Fruit fly (Drosophila melanogaster): ENCODE results near the gene Trc8.
A peak's percentile ranks its signal among the peaks of the same experiment; 100 is the strongest.

Trc8 gene

dm6 chr3R:29489209-29489608 is 14.4 kb downstream of the Trc8 start, which contains the start of the genes CG2321 and CG2006 (continued):
- no peak for TF ChIP-seq ttk (GFP tag; IDR thresholded peaks at IDR 0.05)
- TF ChIP-seq CG10321 (GFP tag; IDR thresholded peaks at IDR 0.05), result no peak
- TF ChIP-seq CG4282 (GFP tag; optimal IDR thresholded peaks at IDR 0.05), result peak; percentile 6
- peak; percentile 99 for TF ChIP-seq MBD-R2 (GFP tag; IDR thresholded peaks at IDR 0.05)
- peak; percentile 42; the same call in 1 of the 2 replicates for TF ChIP-seq CG9215 (GFP tag; IDR thresholded peaks at IDR 0.05)
- TF ChIP-seq lov (optimal IDR thresholded peaks at IDR 0.05), result no peak
- peak; percentile 57; the same call in 2 of the 3 replicates for TF ChIP-seq lov (GFP tag; IDR thresholded peaks at IDR 0.05)
- 0 out of 2 replicates have a peak, but pooled peaks have one; percentile 23 for TF ChIP-seq Drgx (GFP tag; IDR thresholded peaks at IDR 0.05)
- peak; percentile 23 for TF ChIP-seq bigmax (GFP tag; optimal IDR thresholded peaks at IDR 0.05)
- TF ChIP-seq HLH54F (GFP tag; optimal IDR thresholded peaks at IDR 0.05), result peak; percentile 52
- no peak for TF ChIP-seq yki (optimal IDR thresholded peaks at IDR 0.05)
- peak; percentile 23 for TF ChIP-seq CG2875 (GFP tag; optimal IDR thresholded peaks at IDR 0.05)
- no peak; the same call in 1 of the 2 replicates for TF ChIP-seq ato (GFP tag; IDR thresholded peaks at IDR 0.05; ENCODE audit: partially characterized antibody)
- no peak for TF ChIP-seq cwo (GFP tag; optimal IDR thresholded peaks at IDR 0.05)
- TF ChIP-seq CG34376 (GFP tag; optimal IDR thresholded peaks at IDR 0.05), result peak; percentile 31
- 0 out of 2 replicates have a peak, but pooled peaks have one; percentile 26 for TF ChIP-seq onecut (GFP tag; IDR thresholded peaks at IDR 0.05)
- peak; percentile 32 for TF ChIP-seq CG14667 (GFP tag; IDR thresholded peaks at IDR 0.05)
- TF ChIP-seq CG10274 (GFP tag; optimal IDR thresholded peaks at IDR 0.05), result no peak
- peak; percentile 45 for TF ChIP-seq croc (GFP tag; conservative IDR thresholded peaks at IDR 0.05)
- TF ChIP-seq CG12071 (GFP tag; optimal IDR thresholded peaks at IDR 0.05), result no peak
- TF ChIP-seq wor (GFP tag; IDR thresholded peaks at IDR 0.05), result no peak
- peak; percentile 83 for TF ChIP-seq CG13287 (GFP tag; IDR thresholded peaks at IDR 0.05; ENCODE audit: partially characterized antibody)
- no peak for TF ChIP-seq CG8089 (GFP tag; optimal IDR thresholded peaks at IDR 0.05)
- peak; percentile 74 for TF ChIP-seq zen (tag; optimal IDR thresholded peaks at IDR 0.05)
- TF ChIP-seq CG15479 (GFP tag; optimal IDR thresholded peaks at IDR 0.05), result peak; percentile 31
- TF ChIP-seq p53 (GFP tag; optimal IDR thresholded peaks at IDR 0.05), result peak; percentile 30
- TF ChIP-seq NC2α (GFP tag; optimal IDR thresholded peaks at IDR 0.05), result no peak
- TF ChIP-seq CG9437 (GFP tag; optimal IDR thresholded peaks at IDR 0.05), result no peak
- TF ChIP-seq CoRest (tag; optimal IDR thresholded peaks at IDR 0.05), result peak; percentile 59
- no peak for TF ChIP-seq CG3838 (GFP tag; optimal IDR thresholded peaks at IDR 0.05)
- peak; percentile 79 for TF ChIP-seq Dp (GFP tag; optimal IDR thresholded peaks at IDR 0.05)
- TF ChIP-seq CG34422 (GFP tag; IDR thresholded peaks at IDR 0.05), result peak; percentile 92
- TF ChIP-seq fd3F (GFP tag; optimal IDR thresholded peaks at IDR 0.05), result peak; percentile 3
- TF ChIP-seq tx (GFP tag; optimal IDR thresholded peaks at IDR 0.05), result peak; percentile 28
- TF ChIP-seq usp (GFP tag; optimal IDR thresholded peaks at IDR 0.05), result no peak
- TF ChIP-seq Sry-β (GFP tag; optimal IDR thresholded peaks at IDR 0.05), result no peak
- TF ChIP-seq unc-4 (GFP tag; IDR thresholded peaks at IDR 0.05; ENCODE audit: partially characterized antibody), result peak; percentile 66
- TF ChIP-seq gsb (GFP tag; IDR thresholded peaks at IDR 0.05), result no peak; the same call in 1 of the 2 replicates
- TF ChIP-seq stwl (tag; optimal IDR thresholded peaks at IDR 0.05), result peak; percentile 97
- TF ChIP-seq grau (tag; optimal IDR thresholded peaks at IDR 0.05), result peak; percentile 73
- TF ChIP-seq H15 (GFP tag; IDR thresholded peaks at IDR 0.05), result peak; percentile 66; the same call in 2 of the 3 replicates
- peak; percentile 30 for TF ChIP-seq CG10654 (GFP tag; optimal IDR thresholded peaks at IDR 0.05)
- no peak for TF ChIP-seq CG12104 (GFP tag; optimal IDR thresholded peaks at IDR 0.05)
- no peak for TF ChIP-seq CrebB (tag; optimal IDR thresholded peaks at IDR 0.05)
- peak; percentile 51; the same call in 2 of the 3 replicates for TF ChIP-seq CG14860 (GFP tag; IDR thresholded peaks at IDR 0.05; ENCODE audit: partially characterized antibody)
- no peak for TF ChIP-seq CG43689 (GFP tag; IDR thresholded peaks at IDR 0.05)
- peak; percentile 77 for TF ChIP-seq Dref (GFP tag; IDR thresholded peaks at IDR 0.05)
- TF ChIP-seq CG3995 (GFP tag; optimal IDR thresholded peaks at IDR 0.05), result no peak
- 0 out of 3 replicates have a peak, but pooled peaks have one; percentile 37 for TF ChIP-seq ase (GFP tag; IDR thresholded peaks at IDR 0.05)
- TF ChIP-seq sob (GFP tag; IDR thresholded peaks at IDR 0.05), result peak; percentile 55
- peak; percentile 53 for TF ChIP-seq BEAF-32 (GFP tag; optimal IDR thresholded peaks at IDR 0.05)
